Worm (Caenorhabditis elegans): Measurements from ENCODE around the gene Y69H2.1.

ce11 chrV:18662333-18662732, 40.0 kb upstream of the Y69H2.1 start:
- TF ChIP-seq alr-1 (tag; optimal IDR thresholded peaks at IDR 0.05; ENCODE audit: borderline replicate concordance): no peak
- TF ChIP-seq Y116A8C.19 (tag; optimal IDR thresholded peaks at IDR 0.05; ENCODE audit: borderline replicate concordance): no peak
- no peak for TF ChIP-seq nhr-11 (tag; optimal IDR thresholded peaks at IDR 0.05)
